Fruit fly (Drosophila melanogaster): ENCODE measurements around the gene spz5.

DNA sequence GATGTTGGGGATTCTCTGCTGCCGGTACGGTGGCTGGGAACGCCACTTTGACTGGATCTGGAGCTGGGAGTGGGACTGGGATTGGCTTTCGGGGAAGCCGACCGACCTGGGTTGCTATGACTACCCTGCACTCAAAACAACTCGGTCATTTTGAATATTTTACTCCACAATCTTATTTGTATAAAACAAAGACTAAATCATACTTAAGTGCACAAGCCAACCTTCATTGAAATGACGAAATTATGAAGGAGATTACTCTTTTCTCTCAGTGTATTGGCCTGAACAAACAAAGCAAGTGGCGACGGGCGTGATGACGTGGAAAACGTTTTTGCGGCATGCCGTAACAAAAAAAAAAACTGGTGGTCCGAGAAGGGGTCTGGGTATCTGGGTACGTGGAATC lies 41.0 kb downstream of the spz5 start:
- TF ChIP-seq dac (GFP tag; optimal IDR thresholded peaks at IDR 0.05) (no peak), Smox (GFP tag; optimal IDR thresholded peaks at IDR 0.05) (peak; percentile 65), Hr39 (GFP tag; optimal IDR thresholded peaks at IDR 0.05) (peak; percentile 61), fd85E (GFP tag; optimal IDR thresholded peaks at IDR 0.05) (peak; percentile 40), Hr4 (GFP tag; optimal IDR thresholded peaks at IDR 0.05) (peak; percentile 26), lz (GFP tag; optimal IDR thresholded peaks at IDR 0.05) (peak; percentile 43), CG11294 (GFP tag; IDR thresholded peaks at IDR 0.05) (no peak), CG7368 (GFP tag; optimal IDR thresholded peaks at IDR 0.05) (peak; percentile 69), CG8319 (GFP tag; optimal IDR thresholded peaks at IDR 0.05) (peak; percentile 58), CG9139 (GFP tag; optimal IDR thresholded peaks at IDR 0.05) (peak; percentile 66), CG6854 (GFP tag; optimal IDR thresholded peaks at IDR 0.05) (peak; percentile 9)
